Worm (Caenorhabditis elegans) whole organism, young adult: ENCODE data around the gene Y110A2AL.1.

Source experiments
- B0035.1 ChIP-seq: sonication (generic microtip); optimal IDR thresholded peaks from 2 replicates; lab custom pipeline; 2016; ENCODE audit warnings: missing genetic modification characterization, mild to moderate bottlenecking, missing compliant biosample characterization, missing genotype, missing genetic modification reagents
- F22D6.2 ChIP-seq: sonication (generic microtip); optimal IDR thresholded peaks from 2 replicates; lab custom pipeline; 2016; ENCODE audit warnings: mild to moderate bottlenecking, missing genetic modification characterization, missing compliant biosample characterization
- F39B2.1 ChIP-seq: fragments of 200-800 bp; sonication (Bioruptor generic); IDR thresholded peaks from 2 replicates; pipeline ENCODE4 v1.3.6; 2022; ENCODE audit warnings: missing genetic modification reagents, missing genetic modification characterization, missing compliant biosample characterization
- F49E8.2 ChIP-seq: sonication (generic microtip); optimal IDR thresholded peaks from 3 replicates; lab custom pipeline; 2017; ENCODE audit warnings: missing genetic modification characterization, mild to moderate bottlenecking, missing compliant biosample characterization, antibody characterized with exemption, moderate library complexity; ENCODE audit not compliant: insufficient read depth
- F57C9.4 ChIP-seq: sonication (generic microtip); optimal IDR thresholded peaks from 2 replicates; lab custom pipeline; 2017; ENCODE audit warnings: mild to moderate bottlenecking, missing genetic modification characterization, missing compliant biosample characterization
- Y67H2A.10 ChIP-seq: fragments of 200-800 bp; sonication (Bioruptor generic); conservative IDR thresholded peaks from 2 replicates; pipeline ENCODE4 v1.3.6; 2022; ENCODE audit warnings: missing genetic modification reagents, missing genetic modification characterization, missing compliant biosample characterization
- Y79H2A.3 ChIP-seq: fragments of 200-800 bp; sonication (Bioruptor generic); conservative IDR thresholded peaks from 2 replicates; pipeline ENCODE4 v1.3.6; 2022; ENCODE audit warnings: missing genetic modification reagents, missing genetic modification characterization, missing compliant biosample characterization
- attf-5 ChIP-seq: fragments of 200-800 bp; sonication (Bioruptor generic); optimal IDR thresholded peaks from 2 replicates; lab custom pipeline; 2018; ENCODE audit warnings: mild to moderate bottlenecking, missing genetic modification characterization, missing compliant biosample characterization
- attf-6 ChIP-seq: fragments of 200-800 bp; sonication (Bioruptor generic); IDR thresholded peaks from 2 replicates; pipeline ENCODE4 v1.3.6; 2022; ENCODE audit warnings: missing genetic modification reagents, missing genetic modification characterization, missing compliant biosample characterization
- ccch-3 ChIP-seq: fragments of 200-800 bp; sonication (Bioruptor generic); optimal IDR thresholded peaks from 2 replicates; lab custom pipeline; 2018; ENCODE audit warnings: mild to moderate bottlenecking, missing genetic modification characterization, missing compliant biosample characterization
- ceh-100 ChIP-seq: fragments of 200-800 bp; sonication (Bioruptor generic); IDR thresholded peaks from 2 replicates; pipeline ENCODE4 v1.3.6; 2022; ENCODE audit warnings: missing genetic modification reagents, missing genetic modification characterization, missing compliant biosample characterization
- ceh-40 ChIP-seq: fragments of 200-800 bp; sonication (Bioruptor generic); IDR thresholded peaks from 2 replicates; pipeline ENCODE4 v1.3.6; 2022; ENCODE audit warnings: missing genetic modification characterization, missing compliant biosample characterization
- ceh-58 ChIP-seq: fragments of 200-800 bp; sonication (Bioruptor generic); IDR thresholded peaks from 2 replicates; pipeline ENCODE4 v1.3.6; 2022; ENCODE audit warnings: missing genetic modification characterization, missing compliant biosample characterization
- ceh-79 ChIP-seq: sonication (generic microtip); optimal IDR thresholded peaks from 2 replicates; lab custom pipeline; 2017; ENCODE audit warnings: mild to moderate bottlenecking, missing genetic modification characterization, missing compliant biosample characterization
- ceh-91 ChIP-seq: fragments of 200-800 bp; sonication (Bioruptor generic); IDR thresholded peaks from 2 replicates; pipeline ENCODE4 v1.3.6; 2022; ENCODE audit warnings: missing genetic modification reagents, missing genetic modification characterization, missing compliant biosample characterization
- chd-7 ChIP-seq: sonication (generic microtip); optimal IDR thresholded peaks from 2 replicates; lab custom pipeline; 2016; ENCODE audit warnings: mild to moderate bottlenecking, missing genetic modification characterization, moderate library complexity, missing compliant biosample characterization
- dox-1 ChIP-seq: fragments of 200-800 bp; sonication (Bioruptor generic); IDR thresholded peaks from 2 replicates; pipeline ENCODE4 v1.3.6; 2022; ENCODE audit warnings: missing genetic modification reagents, missing genetic modification characterization, missing compliant biosample characterization
- dpl-1 ChIP-seq: fragments of 150-350 bp; optimal IDR thresholded peaks from 2 replicates; lab custom pipeline; 2014; ENCODE audit warnings: missing biosample characterization, missing genetic modification reagents, missing genetic modification characterization
- egrh-3 ChIP-seq: fragments of 200-800 bp; sonication (Bioruptor generic); IDR thresholded peaks from 2 replicates; pipeline ENCODE4 v1.3.6; 2022; ENCODE audit warnings: missing genetic modification reagents, missing genetic modification characterization, missing compliant biosample characterization
- ekl-4 ChIP-seq: fragments of 200-800 bp; sonication (Bioruptor generic); IDR thresholded peaks from 2 replicates; pipeline ENCODE4 v1.3.6; 2022; ENCODE audit warnings: missing genetic modification reagents, missing genetic modification characterization, missing compliant biosample characterization
- ets-4 ChIP-seq: fragments of 200-800 bp; sonication (Bioruptor generic); optimal IDR thresholded peaks from 2 replicates; lab custom pipeline; 2018; ENCODE audit warnings: mild to moderate bottlenecking, missing genetic modification characterization, missing compliant biosample characterization
- him-1 ChIP-seq: sonication (generic microtip); optimal IDR thresholded peaks from 2 replicates; lab custom pipeline; 2016; ENCODE audit warnings: missing genotype, missing genetic modification reagents, missing genetic modification characterization, missing compliant biosample characterization
- hmg-1.2 ChIP-seq: fragments of 200-800 bp; sonication (Bioruptor generic); IDR thresholded peaks from 2 replicates; pipeline ENCODE4 v1.3.6; 2022; ENCODE audit warnings: missing genetic modification reagents, missing genetic modification characterization, missing compliant biosample characterization
- mel-28 ChIP-seq: sonication (generic microtip); optimal IDR thresholded peaks from 2 replicates; lab custom pipeline; 2016; ENCODE audit warnings: borderline replicate concordance, mild to moderate bottlenecking, missing genetic modification characterization, missing compliant biosample characterization
- mxl-1 ChIP-seq: sonication (generic microtip); optimal IDR thresholded peaks from 2 replicates; lab custom pipeline; 2016; ENCODE audit warnings: missing genetic modification characterization, missing compliant biosample characterization
- nfyb-1 ChIP-seq: fragments of 200-800 bp; sonication (Bioruptor generic); IDR thresholded peaks from 2 replicates; pipeline ENCODE4 v1.3.6; 2022; ENCODE audit warnings: missing genetic modification reagents, missing genetic modification characterization, missing compliant biosample characterization
- rec-8 ChIP-seq, 2 experiments: sonication (generic microtip); optimal IDR thresholded peaks; 2 replicates each; lab custom pipeline; 2016; ENCODE audit warnings: mild to moderate bottlenecking in 2 of 2, missing genetic modification characterization in 2 of 2, missing genetic modification reagents in 2 of 2, missing genotype in 2 of 2, missing biosample characterization in 1 of 2, missing compliant biosample characterization in 1 of 2, moderate library complexity in 1 of 2
- rpc-1 ChIP-seq, 2 experiments: fragments of 150-350 bp in 1 of 2; sonication (generic microtip) in 1 of 2; optimal IDR thresholded peaks; 2 replicates each; lab custom pipeline; 2014 to 2018; ENCODE audit warnings: missing biosample characterization in 1 of 2, missing genetic modification characterization in 1 of 2, missing genetic modification reagents in 1 of 2, missing genotype in 1 of 2
- snpc-1.1 ChIP-seq: sonication (generic microtip); optimal IDR thresholded peaks from 2 replicates; lab custom pipeline; 2017; ENCODE audit warnings: missing genetic modification characterization, mild to moderate bottlenecking, missing compliant biosample characterization, antibody characterized with exemption, moderate library complexity, missing genotype, missing genetic modification reagents; ENCODE audit not compliant: insufficient read depth
- snpc-4 ChIP-seq, 5 experiments: fragments of 150-350 bp in 1 of 5; sonication (generic microtip) in 4 of 5; optimal IDR thresholded peaks; 2 replicates each; lab custom pipeline; 2014 to 2018; ENCODE audit warnings: missing genetic modification characterization in 5 of 5, missing biosample characterization in 3 of 5, antibody characterized with exemption in 2 of 5, mild to moderate bottlenecking in 2 of 5, missing compliant biosample characterization in 2 of 5, missing genotype in 2 of 5, moderate library complexity in 2 of 5, missing genetic modification reagents in 1 of 5
- tbp1 ChIP-seq: fragments of 200-800 bp; sonication (Bioruptor generic); optimal IDR thresholded peaks from 2 replicates; lab custom pipeline; 2018; ENCODE audit warnings: mild to moderate bottlenecking, missing genetic modification characterization, missing compliant biosample characterization
- tbx-9 ChIP-seq: sonication (generic microtip); optimal IDR thresholded peaks from 2 replicates; lab custom pipeline; 2016; ENCODE audit warnings: borderline replicate concordance, missing genetic modification characterization, inconsistent platforms, missing compliant biosample characterization
- tlf-1 ChIP-seq: fragments of 200-800 bp; sonication (Bioruptor generic); optimal IDR thresholded peaks from 2 replicates; lab custom pipeline; 2018; ENCODE audit warnings: mild to moderate bottlenecking, missing genetic modification characterization, missing compliant biosample characterization
- unc-62 ChIP-seq: fragments of 150-350 bp; optimal IDR thresholded peaks from 2 replicates; lab custom pipeline; 2014; ENCODE audit warnings: missing biosample characterization, missing genetic modification reagents, missing genetic modification characterization
- xnd-1 ChIP-seq: sonication (generic microtip); optimal IDR thresholded peaks from 2 replicates; lab custom pipeline; 2016; ENCODE audit warnings: missing genotype, missing genetic modification reagents, missing genetic modification characterization, missing compliant biosample characterization
- ztf-22 ChIP-seq: fragments of 200-800 bp; sonication (Bioruptor generic); optimal IDR thresholded peaks from 2 replicates; lab custom pipeline; 2018; ENCODE audit warnings: mild to moderate bottlenecking, missing genetic modification characterization, moderate library complexity, missing compliant biosample characterization
- ztf-25 ChIP-seq: fragments of 200-800 bp; sonication (Bioruptor generic); IDR thresholded peaks from 2 replicates; pipeline ENCODE4 v1.3.6; 2022; ENCODE audit warnings: missing genetic modification reagents, missing genetic modification characterization, missing compliant biosample characterization

Gene Y110A2AL.1

ce11 chrII:2920817-2921458 is 46.0 kb downstream of the Y110A2AL.1 start (continued):
- peak; percentile 96 for TF ChIP-seq xnd-1 (tag; lab: Kevin White, UChicago)
- no peak for TF ChIP-seq egrh-3 (GFP tag; lab: Robert Waterston, UW)
- peak; percentile 45 for TF ChIP-seq tbp1
- no peak for TF ChIP-seq F22D6.2 (tag; lab: Kevin White, UChicago)
- TF ChIP-seq ceh-58 (GFP tag; lab: Robert Waterston, UW), result no peak
- TF ChIP-seq F49E8.2 (tag; lab: Kevin White, UChicago), result peak; percentile 47
- TF ChIP-seq dox-1 (GFP tag; lab: Robert Waterston, UW), result peak; percentile 71
- TF ChIP-seq Y79H2A.3 (GFP tag; lab: Robert Waterston, UW), result 0 out of 2 replicates have a peak, but pooled peaks have one; percentile 29
- TF ChIP-seq F57C9.4 (tag; lab: Kevin White, UChicago), result no peak
- TF ChIP-seq hmg-1.2 (GFP tag; lab: Robert Waterston, UW), result peak; percentile 99
- no peak for TF ChIP-seq attf-6 (GFP tag; lab: Robert Waterston, UW)
- no peak for TF ChIP-seq F39B2.1 (GFP tag; lab: Robert Waterston, UW)
- TF ChIP-seq him-1, result peak; percentile 34
- no peak for TF ChIP-seq ztf-25 (GFP tag; lab: Robert Waterston, UW)
- peak; percentile 48 for TF ChIP-seq mxl-1 (tag; lab: Kevin White, UChicago)
- TF ChIP-seq ceh-100 (GFP tag; lab: Robert Waterston, UW), result 0 out of 2 replicates have a peak, but pooled peaks have one; percentile 21
- TF ChIP-seq Y67H2A.10 (GFP tag; lab: Robert Waterston, UW), result no peak
- no peak for TF ChIP-seq ceh-40
- peak; percentile 58 for TF ChIP-seq tlf-1
- TF ChIP-seq unc-62, result no peak
- no peak for TF ChIP-seq ets-4 (GFP tag; lab: Kevin White, UChicago)
- TF ChIP-seq nfyb-1 (GFP tag; lab: Robert Waterston, UW), result no peak; the same call in 1 of the 2 replicates
- TF ChIP-seq ekl-4 (GFP tag; lab: Robert Waterston, UW), result 0 out of 2 replicates have a peak, but pooled peaks have one; percentile 68
- no peak for TF ChIP-seq ccch-3
- no peak for TF ChIP-seq snpc-1.1 (tag; lab: Kevin White, UChicago)
- TF ChIP-seq ceh-91 (GFP tag; lab: Robert Waterston, UW), result peak; percentile 84
- peak; percentile 40 for TF ChIP-seq B0035.1 (tag; lab: Kevin White, UChicago)
- peak; percentile 74 for TF ChIP-seq attf-5 (GFP tag; lab: Kevin White, UChicago)
- no peak for TF ChIP-seq tbx-9 (tag; lab: Kevin White, UChicago)
- TF ChIP-seq mel-28 (tag; lab: Kevin White, UChicago), result no peak
- TF ChIP-seq chd-7 (tag; lab: Kevin White, UChicago), result peak; percentile 62
- TF ChIP-seq rec-8 (tag; optimal IDR thresholded peaks at IDR 0.05; lab: Kevin White, UChicago), result no peak
- TF ChIP-seq ceh-79, result peak; percentile 68
- no peak for TF ChIP-seq ztf-22 (GFP tag; lab: Kevin White, UChicago)
- TF ChIP-seq dpl-1 (GFP tag; lab: Kevin White, UChicago), result peak; percentile 49
- TF ChIP-seq rpc-1 (optimal IDR thresholded peaks at IDR 0.05; lab: Kevin White, UChicago), result no peak
- TF ChIP-seq rpc-1 (tag; optimal IDR thresholded peaks at IDR 0.05; lab: Kevin White, UChicago), result no peak
- peak; percentile 22 for TF ChIP-seq snpc-4 (GFP tag; optimal IDR thresholded peaks at IDR 0.05; lab: Kevin White, UChicago)
- peak in 2 of 4 experiments; percentile 39 to 45 for TF ChIP-seq snpc-4 (tag; optimal IDR thresholded peaks at IDR 0.05; lab: Kevin White, UChicago)
